Worm (Caenorhabditis elegans): ENCODE results near the gene mdt-27.

Gene mdt-27

ce11 chrV:9249932-9250331 lies 36.5 kb upstream of the mdt-27 start, which contains the start of gene ptd-2:
TSS of gene ptd-2 (plus strand) at chrV:9250232.
- TF ChIP-seq nhr-11 (tag; optimal IDR thresholded peaks at IDR 0.05) (no peak), zag-1 (tag; optimal IDR thresholded peaks at IDR 0.05) (no peak), unc-62 (GFP tag; optimal IDR thresholded peaks at IDR 0.05) (no peak), fkh-10 (GFP tag; optimal IDR thresholded peaks at IDR 0.05) (no peak), nhr-76 (tag; optimal IDR thresholded peaks at IDR 0.05) (no peak), nhr-237 (tag; optimal IDR thresholded peaks at IDR 0.05) (no peak), nhr-12 (tag; optimal IDR thresholded peaks at IDR 0.05) (no peak), mdl-1 (tag; optimal IDR thresholded peaks at IDR 0.05) (no peak), mml-1 (tag; optimal IDR thresholded peaks at IDR 0.05) (no peak), ceh-28 (tag; optimal IDR thresholded peaks at IDR 0.05) (no peak), unc-39 (tag; optimal IDR thresholded peaks at IDR 0.05) (no peak), nhr-43 (tag; optimal IDR thresholded peaks at IDR 0.05; ENCODE audit: poor library complexity, severe bottlenecking) (no peak), lin-15B (tag; optimal IDR thresholded peaks at IDR 0.05) (no peak), fkh-2 (tag; optimal IDR thresholded peaks at IDR 0.05) (no peak), sea-2 (GFP tag; optimal IDR thresholded peaks at IDR 0.05) (no peak), ztf-11 (tag; optimal IDR thresholded peaks at IDR 0.05) (no peak), nhr-23 (tag; optimal IDR thresholded peaks at IDR 0.05) (no peak)

ce11 chrV:9249206-9249605 lies 35.8 kb upstream of the mdt-27 start, which contains the start of gene str-94:
TSS of gene str-94 (minus strand) at chrV:9249306.
- TF ChIP-seq pha-4 (tag; optimal IDR thresholded peaks at IDR 0.05): no peak
- TF ChIP-seq nhr-76 (tag; optimal IDR thresholded peaks at IDR 0.05): no peak
- TF ChIP-seq nhr-28 (tag; optimal IDR thresholded peaks at IDR 0.05): no peak
- no peak for TF ChIP-seq snpc-4 (tag; optimal IDR thresholded peaks at IDR 0.05)
- TF ChIP-seq elt-1 (tag; optimal IDR thresholded peaks at IDR 0.05): no peak
- no peak for TF ChIP-seq elt-3 (tag; optimal IDR thresholded peaks at IDR 0.05)
- no peak for TF ChIP-seq nhr-12 (tag; optimal IDR thresholded peaks at IDR 0.05)
- TF ChIP-seq nfya-1 (tag; optimal IDR thresholded peaks at IDR 0.05; ENCODE audit: insufficient read depth): no peak
- TF ChIP-seq daf-12 (tag; optimal IDR thresholded peaks at IDR 0.05): no peak

ce11 chrV:9247416-9247815 lies 34.0 kb upstream of the mdt-27 start:
- TF ChIP-seq nhr-43 (tag; optimal IDR thresholded peaks at IDR 0.05; ENCODE audit: poor library complexity, severe bottlenecking) (no peak), hmg-11 (tag; optimal IDR thresholded peaks at IDR 0.05) (peak; percentile 37), nhr-11 (tag; optimal IDR thresholded peaks at IDR 0.05) (no peak), snpc-4 (tag; optimal IDR thresholded peaks at IDR 0.05) (no peak), ama-1 (optimal IDR thresholded peaks at IDR 0.05) (no peak), mdl-1 (tag; optimal IDR thresholded peaks at IDR 0.05) (no peak), tbx-2 (tag; optimal IDR thresholded peaks at IDR 0.05) (no peak), nfya-1 (tag; optimal IDR thresholded peaks at IDR 0.05; ENCODE audit: insufficient read depth) (peak; percentile 43), ztf-4 (tag; optimal IDR thresholded peaks at IDR 0.05) (no peak), nhr-67 (tag; optimal IDR thresholded peaks at IDR 0.05) (no peak), nhr-12 (tag; optimal IDR thresholded peaks at IDR 0.05) (no peak), sea-2 (GFP tag; optimal IDR thresholded peaks at IDR 0.05) (no peak), lin-39 (tag; optimal IDR thresholded peaks at IDR 0.05) (peak; percentile 56)

ce11 chrV:9246260-9246659 lies 32.8 kb upstream of the mdt-27 start, which contains the start of gene aat-2:
TSS of gene aat-2 (minus strand) at chrV:9246360.
- TF ChIP-seq nhr-28 (tag; optimal IDR thresholded peaks at IDR 0.05): no peak
- TF ChIP-seq nhr-77 (tag; optimal IDR thresholded peaks at IDR 0.05): no peak
- TF ChIP-seq fkh-2 (tag; optimal IDR thresholded peaks at IDR 0.05): no peak
- no peak for TF ChIP-seq ceh-82 (tag; optimal IDR thresholded peaks at IDR 0.05)
- TF ChIP-seq jun-1 (tag; optimal IDR thresholded peaks at IDR 0.05): no peak
- no peak for TF ChIP-seq lsy-12 (tag; optimal IDR thresholded peaks at IDR 0.05)
- no peak for TF ChIP-seq egl-27 (tag; optimal IDR thresholded peaks at IDR 0.05)
- no peak for TF ChIP-seq nhr-11 (tag; optimal IDR thresholded peaks at IDR 0.05)
- no peak for TF ChIP-seq fos-1 (tag; optimal IDR thresholded peaks at IDR 0.05)
